Worm (Caenorhabditis elegans) whole organism, L4/young adult: ENCODE results near the gene srbc-9.

Source experiments
- W03F9.2 ChIP-seq: fragments of 150-350 bp; optimal IDR thresholded peaks from 2 replicates; lab custom pipeline; 2014; ENCODE audit warnings: missing biosample characterization, missing genetic modification characterization
- dao-5 ChIP-seq: sonication (generic microtip); optimal IDR thresholded peaks from 2 replicates; lab custom pipeline; 2016; ENCODE audit warnings: missing genotype, missing genetic modification characterization, moderate library complexity, missing compliant biosample characterization
- him-1 ChIP-seq: sonication (generic microtip); optimal IDR thresholded peaks from 2 replicates; lab custom pipeline; 2016; ENCODE audit warnings: missing genotype, missing genetic modification reagents, missing genetic modification characterization, missing compliant biosample characterization

ce11 chrV:7472815-7473214 is 17.4 kb downstream of the srbc-9 start, which contains the start of gene str-28:
- TF ChIP-seq W03F9.2 (tag; lab: Kevin White, UChicago) (no peak), him-1 (no peak), dao-5 (tag; lab: Kevin White, UChicago) (no peak)
